Worm (Caenorhabditis elegans) whole organism, midembryonic: ENCODE data around the gene srd-28.

Experiments used
- T22C8.4 ChIP-seq: fragments of 200-800 bp; sonication (Bioruptor generic); IDR thresholded peaks from 2 replicates; pipeline ENCODE4 v1.3.6; 2022; ENCODE audit warnings: missing genetic modification characterization, missing compliant biosample characterization
- cog-1 ChIP-seq: sonication (generic microtip); optimal IDR thresholded peaks from 2 replicates; lab custom pipeline; 2016; ENCODE audit warnings: missing genetic modification characterization, missing compliant biosample characterization
- flt-1 ChIP-seq: fragments of 200-800 bp; sonication (Bioruptor generic); IDR thresholded peaks from 2 replicates; pipeline ENCODE4 v1.3.6; 2022; ENCODE audit warnings: missing genetic modification characterization, missing compliant biosample characterization
- klf-2 ChIP-seq: fragments of 200-800 bp; sonication (Bioruptor generic); conservative IDR thresholded peaks from 2 replicates; pipeline ENCODE4 v1.3.6; 2022; ENCODE audit warnings: missing genetic modification reagents, missing genetic modification characterization, missing compliant biosample characterization
- med-1 ChIP-seq: sonication (generic microtip); optimal IDR thresholded peaks from 2 replicates; lab custom pipeline; 2017; ENCODE audit warnings: missing genetic modification characterization, mild to moderate bottlenecking, missing compliant biosample characterization, antibody characterized with exemption, missing genetic modification reagents; ENCODE audit not compliant: insufficient read depth
- ref-1 ChIP-seq: fragments of 200-800 bp; sonication (Bioruptor generic); conservative IDR thresholded peaks from 2 replicates; pipeline ENCODE4 v1.3.6; 2022; ENCODE audit warnings: missing genetic modification reagents, missing genetic modification characterization, missing compliant biosample characterization
- ztf-23 ChIP-seq: fragments of 200-800 bp; sonication (Bioruptor generic); IDR thresholded peaks from 2 replicates; pipeline ENCODE4 v1.3.6; 2022; ENCODE audit warnings: missing genetic modification reagents, missing genetic modification characterization, missing compliant biosample characterization
- ztf-29 ChIP-seq: fragments of 200-800 bp; sonication (Bioruptor generic); IDR thresholded peaks from 2 replicates; pipeline ENCODE4 v1.3.6; 2022; ENCODE audit warnings: missing genetic modification reagents, missing genetic modification characterization, missing compliant biosample characterization

- TF ChIP-seq cog-1 (tag; lab: Kevin White, UChicago) (no peak), flt-1 (GFP tag; lab: Robert Waterston, UW) (no peak), med-1 (GFP tag; lab: Kevin White, UChicago) (no peak), ztf-29 (GFP tag; lab: Robert Waterston, UW) (no peak), klf-2 (GFP tag; lab: Robert Waterston, UW) (no peak), ztf-23 (GFP tag; lab: Robert Waterston, UW) (no peak), ref-1 (no peak), T22C8.4 (GFP tag; lab: Robert Waterston, UW) (no peak)
Observed at ce11 chrV:15285984-15286383, 35.6 kb downstream of the srd-28 start.
